Fruit fly (Drosophila melanogaster): ENCODE data around the gene Syx17.

The Syx17 gene

dm6 chr3L:4411025-4411873 lies 8.0 kb downstream of the Syx17 start:
- TF ChIP-seq z (GFP tag; IDR thresholded peaks at IDR 0.05) (no peak), row (GFP tag; IDR thresholded peaks at IDR 0.05) (peak; percentile 25; the same call in 1 of the 3 replicates), H2.0 (GFP tag; IDR thresholded peaks at IDR 0.05) (0 out of 2 replicates have a peak, but pooled peaks have one; percentile 10), oc (tag; optimal IDR thresholded peaks at IDR 0.05) (peak; percentile 3), CG10209 (GFP tag; optimal IDR thresholded peaks at IDR 0.05) (no peak), grau (tag; optimal IDR thresholded peaks at IDR 0.05) (peak; percentile 87), bsh (GFP tag; optimal IDR thresholded peaks at IDR 0.05) (no peak), CG8089 (GFP tag; optimal IDR thresholded peaks at IDR 0.05) (no peak), maf-S (GFP tag; optimal IDR thresholded peaks at IDR 0.05) (no peak), en (GFP tag; optimal IDR thresholded peaks at IDR 0.05) (no peak), Hr51 (GFP tag; optimal IDR thresholded peaks at IDR 0.05) (peak in 1 of 2 experiments; percentile 22), CG8290 (GFP tag; optimal IDR thresholded peaks at IDR 0.05) (no peak), CG8290 (tag; optimal IDR thresholded peaks at IDR 0.05) (peak in 1 of 2 experiments; percentile 50), mld (GFP tag; IDR thresholded peaks at IDR 0.05; ENCODE audit: partially characterized antibody) (no peak), tin (GFP tag; optimal IDR thresholded peaks at IDR 0.05) (no peak), CG11247 (GFP tag; IDR thresholded peaks at IDR 0.05) (no peak), eve (GFP tag; optimal IDR thresholded peaks at IDR 0.05) (peak in 1 of 2 experiments; percentile 76), sna (GFP tag; IDR thresholded peaks at IDR 0.05; ENCODE audit: partially characterized antibody) (no peak), pan (optimal IDR thresholded peaks at IDR 0.05) (no peak), pan (GFP tag; optimal IDR thresholded peaks at IDR 0.05 in 1 of 2, IDR thresholded peaks at IDR 0.05 in 1 of 2) (peak in 1 of 2 experiments; percentile 55), Nf-YB (GFP tag; optimal IDR thresholded peaks at IDR 0.05) (no peak), Sox102F (GFP tag; optimal IDR thresholded peaks at IDR 0.05) (peak; percentile 13), sens (GFP tag) (peak; percentile 52), CG6175 (GFP tag; IDR thresholded peaks at IDR 0.05) (peak; percentile 72; the same call in 2 of the 3 replicates), stc (GFP tag; IDR thresholded peaks at IDR 0.05) (no peak), CG14441 (GFP tag; IDR thresholded peaks at IDR 0.05) (peak; percentile 40; the same call in 1 of the 2 replicates), CG18011 (GFP tag; optimal IDR thresholded peaks at IDR 0.05) (peak; percentile 5), chm (GFP tag; IDR thresholded peaks at IDR 0.05) (no peak), CG17568 (GFP tag; optimal IDR thresholded peaks at IDR 0.05) (no peak), Hr78 (GFP tag; optimal IDR thresholded peaks at IDR 0.05) (peak in 1 of 2 experiments; percentile 3), CrebB (tag; optimal IDR thresholded peaks at IDR 0.05) (no peak), gsb (GFP tag; IDR thresholded peaks at IDR 0.05) (no peak), CG30431 (GFP tag; optimal IDR thresholded peaks at IDR 0.05) (no peak), CG32767 (GFP tag; IDR thresholded peaks at IDR 0.05) (no peak), ap (GFP tag; IDR thresholded peaks at IDR 0.05) (no peak), Dad (GFP tag; optimal IDR thresholded peaks at IDR 0.05) (no peak), HLHmδ (GFP tag; optimal IDR thresholded peaks at IDR 0.05) (no peak), Ada2b (GFP tag; IDR thresholded peaks at IDR 0.05) (0 out of 2 replicates have a peak, but pooled peaks have one; percentile 3), dpn (GFP tag; optimal IDR thresholded peaks at IDR 0.05) (no peak), NfI (GFP tag; optimal IDR thresholded peaks at IDR 0.05) (peak; percentile 1), Optix (GFP tag; IDR thresholded peaks at IDR 0.05) (no peak), Tbp (GFP tag; optimal IDR thresholded peaks at IDR 0.05) (no peak), CG13624 (GFP tag; optimal IDR thresholded peaks at IDR 0.05) (peak; percentile 77), CG14014 (GFP tag; IDR thresholded peaks at IDR 0.05) (0 out of 2 replicates have a peak, but pooled peaks have one; percentile 23), Atf6 (GFP tag; IDR thresholded peaks at IDR 0.05) (no peak), lab (GFP tag; optimal IDR thresholded peaks at IDR 0.05) (peak; percentile 9), Med (GFP tag) (peak; percentile 3), Rfx (GFP tag; IDR thresholded peaks at IDR 0.05) (no peak), sr (GFP tag; IDR thresholded peaks at IDR 0.05) (peak; percentile 66; the same call in 2 of the 3 replicates)
